Fruit fly (Drosophila melanogaster) whole organism, prepupa: ENCODE results near the gene Hibch.

ENCODE experiments used
- CG32006 ChIP-seq: fragments of 200-800 bp; sonication (Bioruptor generic); optimal IDR thresholded peaks from 3 replicates; lab custom pipeline; 2017; ENCODE audit warnings: missing biosample characterization, mild to moderate bottlenecking, missing genetic modification characterization
- Lpt ChIP-seq: fragments of 200-800 bp; sonication (Bioruptor generic); optimal IDR thresholded peaks from 3 replicates; lab custom pipeline; 2016; ENCODE audit warnings: missing biosample characterization, missing genetic modification characterization
- Sox102F ChIP-seq: fragments of 200-800 bp; sonication (Bioruptor generic); optimal IDR thresholded peaks from 2 replicates; lab custom pipeline; 2016; ENCODE audit warnings: missing biosample characterization, mild to moderate bottlenecking, missing genetic modification characterization
- fd59A ChIP-seq: fragments of 200-800 bp; sonication (Bioruptor generic); optimal IDR thresholded peaks from 2 replicates; lab custom pipeline; 2017; ENCODE audit warnings: missing biosample characterization, mild to moderate bottlenecking, missing genetic modification characterization, missing genetic modification reagents
- salr ChIP-seq, 2 experiments: fragments of 200-800 bp; sonication (Bioruptor generic); optimal IDR thresholded peaks; 3 replicates each; lab custom pipeline; 2016 to 2018; ENCODE audit warnings: missing biosample characterization in 2 of 2, missing genetic modification characterization in 2 of 2, mild to moderate bottlenecking in 1 of 2

DNA sequence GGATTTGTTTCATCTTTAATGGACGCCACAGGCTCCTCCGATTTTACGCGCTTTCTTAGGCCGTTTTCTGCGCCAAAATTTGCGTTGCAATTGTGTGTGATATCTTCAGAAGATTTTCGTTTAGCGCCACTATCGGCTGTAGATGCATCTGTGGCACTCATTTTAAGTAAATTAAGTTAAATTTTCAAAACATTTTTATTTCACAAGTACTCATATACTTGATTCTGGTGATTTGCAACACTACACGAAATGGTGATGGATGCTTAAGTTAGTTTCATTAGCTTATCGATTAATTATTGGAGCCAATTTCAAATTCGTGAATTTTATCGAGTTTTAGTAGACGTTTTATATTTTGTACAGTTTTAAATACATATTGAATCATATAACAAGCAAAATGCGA is 6.6 kb downstream of the Hibch start, which contains the start of gene CG6171:
- TF ChIP-seq salr (GFP tag; optimal IDR thresholded peaks at IDR 0.05; lab: Kevin White, UChicago) = no peak
- TF ChIP-seq fd59A (GFP tag; lab: Kevin White, UChicago) = no peak
- no peak for TF ChIP-seq Sox102F
- no peak for TF ChIP-seq Lpt
- no peak for TF ChIP-seq CG32006 (GFP tag; lab: Kevin White, UChicago)
